Worm (Caenorhabditis elegans): Measurements from ENCODE around the gene irld-1.

DNA sequence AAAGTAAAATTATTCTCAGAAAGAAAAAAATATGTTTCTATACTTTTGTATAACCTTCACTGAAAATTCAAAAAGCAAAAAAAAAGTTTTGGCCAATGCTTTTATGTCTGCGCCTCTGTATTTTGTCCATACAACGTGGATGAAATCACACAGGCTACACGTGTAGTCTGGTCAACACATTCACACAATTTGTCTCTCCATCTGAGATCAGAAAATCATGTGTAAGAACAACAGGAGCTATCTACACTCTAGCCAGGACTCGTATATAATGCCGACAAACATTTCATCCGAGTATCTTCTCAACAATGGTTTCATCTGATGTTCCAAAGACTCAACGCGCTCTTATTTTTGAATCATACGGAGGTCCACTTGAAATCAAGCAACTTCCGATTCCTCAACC, 9.7 kb upstream of the irld-1 start, which contains the start of gene D2063.1:
- no peak for TF ChIP-seq unc-62 (GFP tag; optimal IDR thresholded peaks at IDR 0.05)
- no peak for TF ChIP-seq nhr-2 (tag; optimal IDR thresholded peaks at IDR 0.05)
- no peak for TF ChIP-seq ham-2 (GFP tag; optimal IDR thresholded peaks at IDR 0.05)
- no peak for TF ChIP-seq flh-1 (GFP tag; optimal IDR thresholded peaks at IDR 0.05)
- no peak for TF ChIP-seq ces-1 (GFP tag; optimal IDR thresholded peaks at IDR 0.05)
- no peak for TF ChIP-seq nhr-237 (tag; optimal IDR thresholded peaks at IDR 0.05)
- TF ChIP-seq cnd-1 (tag; optimal IDR thresholded peaks at IDR 0.05) = no peak
- TF ChIP-seq mls-2 (tag; optimal IDR thresholded peaks at IDR 0.05) = no peak
- TF ChIP-seq lsy-2 (tag; optimal IDR thresholded peaks at IDR 0.05) = no peak
- no peak for TF ChIP-seq pha-4 (tag; optimal IDR thresholded peaks at IDR 0.05)
- no peak for TF ChIP-seq nhr-12 (tag; optimal IDR thresholded peaks at IDR 0.05)
- TF ChIP-seq unc-39 (tag; optimal IDR thresholded peaks at IDR 0.05) = no peak
